5 fruit fly cellular contexts compared by ENCODE assay signal in genomic region chr3R:4649880-4650493, dm6.
TF ChIP-seq lines count a peak whose summit lies in the region.

No protein-coding gene starts in this region.

- no peak for TF ChIP-seq CTCF in whole organism, embryonic (GFP tag; optimal IDR thresholded peaks at IDR 0.05; lab: Kevin White, UChicago)

TF ChIP-seq in whole organism, adult, 20 proteins besides CTCF, POLR2A, EP300 and RAD21:
- TF ChIP-seq CG7045 (GFP tag; optimal IDR thresholded peaks at IDR 0.05; lab: Kevin White, UChicago), result no peak
- no peak for TF ChIP-seq Hr96 (GFP tag; optimal IDR thresholded peaks at IDR 0.05; lab: Kevin White, UChicago)
- TF ChIP-seq kay (GFP tag; lab: Kevin White, UChicago; ENCODE audit: borderline replicate concordance), result peak; percentile 40
- peak; percentile 5 for TF ChIP-seq tj (GFP tag; optimal IDR thresholded peaks at IDR 0.05; lab: Kevin White, UChicago)
- peak; percentile 40 for TF ChIP-seq cic (GFP tag; optimal IDR thresholded peaks at IDR 0.05; lab: Kevin White, UChicago)
- TF ChIP-seq Mnt (GFP tag; optimal IDR thresholded peaks at IDR 0.05; lab: Kevin White, UChicago), result peak; percentile 86

TF ChIP-seq in whole organism, embryonic, 481 proteins besides CTCF, POLR2A, EP300 and RAD21 (continues in another document):
- TF ChIP-seq CG16863 (GFP tag; optimal IDR thresholded peaks at IDR 0.05; lab: Kevin White, UChicago) (no peak), stwl (tag; optimal IDR thresholded peaks at IDR 0.05; lab: Kevin White, UChicago) (no peak), CG11560 (tag; IDR thresholded peaks at IDR 0.05; lab: Robert Waterston, UW) (no peak), fu2 (GFP tag; optimal IDR thresholded peaks at IDR 0.05; lab: Kevin White, UChicago) (no peak), dpn (GFP tag; optimal IDR thresholded peaks at IDR 0.05; lab: Kevin White, UChicago) (no peak), Nf-YC (tag; optimal IDR thresholded peaks at IDR 0.05; lab: Kevin White, UChicago) (no peak), PHDP (tag; optimal IDR thresholded peaks at IDR 0.05; lab: Kevin White, UChicago) (no peak), kni (GFP tag; optimal IDR thresholded peaks at IDR 0.05; lab: Kevin White, UChicago) (no peak), CG1603 (tag; optimal IDR thresholded peaks at IDR 0.05; lab: Kevin White, UChicago) (no peak), CG8359 (GFP tag; optimal IDR thresholded peaks at IDR 0.05; lab: Kevin White, UChicago; ENCODE audit: borderline replicate concordance) (no peak), pnt (GFP tag; optimal IDR thresholded peaks at IDR 0.05; lab: Kevin White, UChicago) (no peak), NK7.1 (GFP tag; optimal IDR thresholded peaks at IDR 0.05; lab: Kevin White, UChicago) (no peak), trem (tag; optimal IDR thresholded peaks at IDR 0.05; lab: Kevin White, UChicago) (no peak), CG16815 (GFP tag; optimal IDR thresholded peaks at IDR 0.05; lab: Kevin White, UChicago) (no peak), CG34422 (GFP tag; IDR thresholded peaks at IDR 0.05; lab: Robert Waterston, UW) (peak; percentile 42; the same call in 1 of the 3 replicates), ranshi (GFP tag; IDR thresholded peaks at IDR 0.05; lab: Robert Waterston, UW) (no peak), CoRest (tag; optimal IDR thresholded peaks at IDR 0.05; lab: Kevin White, UChicago) (no peak), CG15601 (tag; optimal IDR thresholded peaks at IDR 0.05; lab: Kevin White, UChicago) (no peak), CG32532 (GFP tag; IDR thresholded peaks at IDR 0.05; lab: Robert Waterston, UW) (peak; percentile 16; the same call in 1 of the 2 replicates), D19B (GFP tag; optimal IDR thresholded peaks at IDR 0.05; lab: Kevin White, UChicago) (no peak), CG2889 (GFP tag; IDR thresholded peaks at IDR 0.05; lab: Robert Waterston, UW) (no peak), CG6765 (GFP tag; optimal IDR thresholded peaks at IDR 0.05; lab: Kevin White, UChicago) (no peak)

TF ChIP-seq in whole organism, prepupa, 60 proteins besides CTCF, POLR2A, EP300 and RAD21:
- TF ChIP-seq Hr39 (GFP tag; optimal IDR thresholded peaks at IDR 0.05; lab: Kevin White, UChicago), result no peak
- no peak for TF ChIP-seq Gug (GFP tag; IDR thresholded peaks at IDR 0.05; lab: Robert Waterston, UW)
- no peak for TF ChIP-seq CG8319 (GFP tag; optimal IDR thresholded peaks at IDR 0.05; lab: Kevin White, UChicago)
- no peak for TF ChIP-seq Ets21C (GFP tag; optimal IDR thresholded peaks at IDR 0.05; lab: Kevin White, UChicago)
- TF ChIP-seq Lpt (GFP tag; optimal IDR thresholded peaks at IDR 0.05; lab: Kevin White, UChicago), result no peak
- TF ChIP-seq acj6 (GFP tag; optimal IDR thresholded peaks at IDR 0.05; lab: Kevin White, UChicago), result no peak
- TF ChIP-seq CG34406 (GFP tag; optimal IDR thresholded peaks at IDR 0.05; lab: Kevin White, UChicago), result no peak
- TF ChIP-seq CG1621 (tag; optimal IDR thresholded peaks at IDR 0.05; lab: Kevin White, UChicago), result peak; percentile 20
- no peak for TF ChIP-seq Sox14 (GFP tag; optimal IDR thresholded peaks at IDR 0.05; lab: Kevin White, UChicago)
- no peak for TF ChIP-seq Eip78C (GFP tag; lab: Kevin White, UChicago)
- TF ChIP-seq CG15336 (GFP tag; IDR thresholded peaks at IDR 0.05; lab: Robert Waterston, UW), result peak; percentile 10; the same call in 1 of the 2 replicates
- TF ChIP-seq fkh (GFP tag; optimal IDR thresholded peaks at IDR 0.05; lab: Kevin White, UChicago), result no peak
- no peak for TF ChIP-seq esn (GFP tag; optimal IDR thresholded peaks at IDR 0.05; lab: Kevin White, UChicago)
- TF ChIP-seq vri (GFP tag; optimal IDR thresholded peaks at IDR 0.05; lab: Kevin White, UChicago), result peak; percentile 73
- no peak for TF ChIP-seq CG6276 (GFP tag; optimal IDR thresholded peaks at IDR 0.05; lab: Kevin White, UChicago)

TF ChIP-seq in whole organism, pupa, 21 proteins besides CTCF, POLR2A, EP300 and RAD21:
- TF ChIP-seq Pif1A (GFP tag; optimal IDR thresholded peaks at IDR 0.05; lab: Kevin White, UChicago), result no peak
- no peak for TF ChIP-seq CG8301 (tag; optimal IDR thresholded peaks at IDR 0.05; lab: Kevin White, UChicago)
- peak; percentile 41; the same call in 1 of the 3 replicates for TF ChIP-seq CG4496 (GFP tag; IDR thresholded peaks at IDR 0.05; lab: Robert Waterston, UW)
- no peak for TF ChIP-seq Pif1B (GFP tag; optimal IDR thresholded peaks at IDR 0.05; lab: Kevin White, UChicago)
- TF ChIP-seq CG34367 (tag; optimal IDR thresholded peaks at IDR 0.05; lab: Kevin White, UChicago), result no peak
- TF ChIP-seq Snoo (tag; optimal IDR thresholded peaks at IDR 0.05; lab: Kevin White, UChicago), result no peak
- TF ChIP-seq CG10348 (GFP tag; IDR thresholded peaks at IDR 0.05; lab: Robert Waterston, UW), result no peak
- TF ChIP-seq fd96Ca (GFP tag; IDR thresholded peaks at IDR 0.05; lab: Robert Waterston, UW), result no peak

TF ChIP-seq in whole organism, wandering third instar larva, 38 proteins besides CTCF, POLR2A, EP300 and RAD21:
- TF ChIP-seq woc (GFP tag; optimal IDR thresholded peaks at IDR 0.05; lab: Kevin White, UChicago) (no peak), psq (GFP tag; optimal IDR thresholded peaks at IDR 0.05; lab: Kevin White, UChicago) (peak; percentile 94)
TF ChIP-seq in whole organism, wandering third instar larva: peak in this region for 1.
